ENCODE assay signal across 6 fruit fly cellular contexts in genomic region chr2L:15057225-15058117, dm6.
TF ChIP-seq lines count a peak whose summit lies in the region.

Gene ck, minus strand, starts transcription at chr2L:15057862.

- TF ChIP-seq CTCF in S2 (optimal IDR thresholded peaks at IDR 0.05; lab: Kevin White, UChicago), result peak; percentile 14 to 24
- TF ChIP-seq CTCF in whole organism, embryonic (GFP tag; optimal IDR thresholded peaks at IDR 0.05; lab: Kevin White, UChicago), result no peak

TF ChIP-seq in whole organism, adult, 20 proteins besides CTCF, POLR2A, EP300 and RAD21:
- no peak for TF ChIP-seq tj (GFP tag; optimal IDR thresholded peaks at IDR 0.05; lab: Kevin White, UChicago)
- TF ChIP-seq CG5204 (GFP tag; optimal IDR thresholded peaks at IDR 0.05; lab: Kevin White, UChicago), result no peak
- TF ChIP-seq kay (GFP tag; lab: Kevin White, UChicago; ENCODE audit: borderline replicate concordance), result no peak
- no peak for TF ChIP-seq CG11617 (GFP tag; optimal IDR thresholded peaks at IDR 0.05; lab: Kevin White, UChicago)
- no peak for TF ChIP-seq CG7045 (GFP tag; optimal IDR thresholded peaks at IDR 0.05; lab: Kevin White, UChicago)
- TF ChIP-seq Crg-1 (GFP tag; optimal IDR thresholded peaks at IDR 0.05; lab: Kevin White, UChicago), result no peak
- peak; percentile 10 for TF ChIP-seq bab1 (GFP tag; optimal IDR thresholded peaks at IDR 0.05; lab: Kevin White, UChicago)
- peak; percentile 1 for TF ChIP-seq pad (GFP tag; optimal IDR thresholded peaks at IDR 0.05; lab: Kevin White, UChicago)

TF ChIP-seq in whole organism, embryonic, 481 proteins besides CTCF, POLR2A, EP300 and RAD21 (continues in another document):
- TF ChIP-seq CG2116 (GFP tag; optimal IDR thresholded peaks at IDR 0.05; lab: Kevin White, UChicago) (peak; percentile 77), Lhr (GFP tag; optimal IDR thresholded peaks at IDR 0.05; lab: Kevin White, UChicago) (peak; percentile 82), HLH4C (GFP tag; IDR thresholded peaks at IDR 0.05; lab: Robert Waterston, UW; ENCODE audit: partially characterized antibody) (peak; percentile 83), CG1603 (tag; optimal IDR thresholded peaks at IDR 0.05; lab: Kevin White, UChicago) (peak; percentile 82), lola (GFP tag; optimal IDR thresholded peaks at IDR 0.05; lab: Kevin White, UChicago) (no peak), Ets97D (GFP tag; optimal IDR thresholded peaks at IDR 0.05; lab: Kevin White, UChicago) (peak; percentile 55), CG5180 (GFP tag; optimal IDR thresholded peaks at IDR 0.05; lab: Kevin White, UChicago) (no peak), Rfx (GFP tag; IDR thresholded peaks at IDR 0.05; lab: Robert Waterston, UW) (0 out of 2 replicates have a peak, but pooled peaks have one; percentile 7), CG15514 (GFP tag; optimal IDR thresholded peaks at IDR 0.05; lab: Kevin White, UChicago) (peak; percentile 50), B-H2 (GFP tag; optimal IDR thresholded peaks at IDR 0.05; lab: Kevin White, UChicago) (no peak), Sox102F (GFP tag; optimal IDR thresholded peaks at IDR 0.05; lab: Kevin White, UChicago) (no peak), CG5245 (GFP tag; optimal IDR thresholded peaks at IDR 0.05; lab: Kevin White, UChicago) (no peak), Trl (optimal IDR thresholded peaks at IDR 0.05; lab: Kevin White, UChicago) (peak in 1 of 2 experiments; percentile 41), Trl (GFP tag; optimal IDR thresholded peaks at IDR 0.05; lab: Kevin White, UChicago) (no peak), Opbp (GFP tag; IDR thresholded peaks at IDR 0.05; lab: Robert Waterston, UW; ENCODE audit: partially characterized antibody) (peak; percentile 68; the same call in 2 of the 3 replicates), CG4328 (GFP tag; optimal IDR thresholded peaks at IDR 0.05; lab: Kevin White, UChicago) (no peak), stwl (tag; optimal IDR thresholded peaks at IDR 0.05; lab: Kevin White, UChicago) (peak; percentile 92), CG12155 (GFP tag; optimal IDR thresholded peaks at IDR 0.05; lab: Kevin White, UChicago) (peak; percentile 47), BtbVII (GFP tag; optimal IDR thresholded peaks at IDR 0.05; lab: Kevin White, UChicago) (no peak), trem (tag; optimal IDR thresholded peaks at IDR 0.05; lab: Kevin White, UChicago) (peak; percentile 61)

TF ChIP-seq in whole organism, prepupa, 60 proteins besides CTCF, POLR2A, EP300 and RAD21:
- TF ChIP-seq Hr39 (GFP tag; optimal IDR thresholded peaks at IDR 0.05; lab: Kevin White, UChicago) (no peak), CG10631 (GFP tag; optimal IDR thresholded peaks at IDR 0.05; lab: Kevin White, UChicago) (no peak), CG11902 (GFP tag; optimal IDR thresholded peaks at IDR 0.05; lab: Kevin White, UChicago) (no peak), Sox15 (GFP tag; optimal IDR thresholded peaks at IDR 0.05; lab: Kevin White, UChicago) (no peak), Eip75B (GFP tag; optimal IDR thresholded peaks at IDR 0.05; lab: Kevin White, UChicago) (peak; percentile 48), Ets96B (tag; optimal IDR thresholded peaks at IDR 0.05; lab: Kevin White, UChicago) (no peak), CG8119 (GFP tag; IDR thresholded peaks at IDR 0.05; lab: Robert Waterston, UW) (0 out of 3 replicates have a peak, but pooled peaks have one; percentile 12), svp (GFP tag; lab: Kevin White, UChicago) (peak; percentile 48), acj6 (GFP tag; optimal IDR thresholded peaks at IDR 0.05; lab: Kevin White, UChicago) (no peak), Eip78C (GFP tag; lab: Kevin White, UChicago) (peak; percentile 31), CG16779 (tag; optimal IDR thresholded peaks at IDR 0.05; lab: Kevin White, UChicago) (no peak), dsx (GFP tag; optimal IDR thresholded peaks at IDR 0.05; lab: Kevin White, UChicago; ENCODE audit: poor library complexity, severe bottlenecking) (no peak)

TF ChIP-seq in whole organism, pupa, 21 proteins besides CTCF, POLR2A, EP300 and RAD21:
- TF ChIP-seq CG9948 (tag; optimal IDR thresholded peaks at IDR 0.05; lab: Kevin White, UChicago), result no peak
- TF ChIP-seq Snoo (tag; optimal IDR thresholded peaks at IDR 0.05; lab: Kevin White, UChicago), result no peak
- no peak for TF ChIP-seq CG17806 (tag; optimal IDR thresholded peaks at IDR 0.05; lab: Kevin White, UChicago)
- no peak for TF ChIP-seq fd96Ca (GFP tag; IDR thresholded peaks at IDR 0.05; lab: Robert Waterston, UW)
- TF ChIP-seq Ets98B (GFP tag; IDR thresholded peaks at IDR 0.05; lab: Robert Waterston, UW), result peak; percentile 14; the same call in 1 of the 2 replicates
- TF ChIP-seq CG32121 (GFP tag; IDR thresholded peaks at IDR 0.05; lab: Robert Waterston, UW), result no peak
- no peak for TF ChIP-seq CG8301 (tag; optimal IDR thresholded peaks at IDR 0.05; lab: Kevin White, UChicago)
- TF ChIP-seq Pif1A (GFP tag; optimal IDR thresholded peaks at IDR 0.05; lab: Kevin White, UChicago), result no peak
- TF ChIP-seq CG10348 (GFP tag; IDR thresholded peaks at IDR 0.05; lab: Robert Waterston, UW), result no peak
- no peak for TF ChIP-seq CG14655 (GFP tag; optimal IDR thresholded peaks at IDR 0.05; lab: Kevin White, UChicago)
- TF ChIP-seq gl (tag; optimal IDR thresholded peaks at IDR 0.05; lab: Kevin White, UChicago), result no peak
- no peak for TF ChIP-seq CG13204 (GFP tag; optimal IDR thresholded peaks at IDR 0.05; lab: Kevin White, UChicago)
- no peak for TF ChIP-seq Pif1B (GFP tag; optimal IDR thresholded peaks at IDR 0.05; lab: Kevin White, UChicago)
- peak; percentile 93 for TF ChIP-seq EcR (GFP tag; optimal IDR thresholded peaks at IDR 0.05; lab: Kevin White, UChicago)
- TF ChIP-seq CG4496 (GFP tag; IDR thresholded peaks at IDR 0.05; lab: Robert Waterston, UW), result no peak

TF ChIP-seq in whole organism, wandering third instar larva, 38 proteins besides CTCF, POLR2A, EP300 and RAD21:
- TF ChIP-seq Rel (GFP tag; optimal IDR thresholded peaks at IDR 0.05; lab: Kevin White, UChicago), result no peak
- TF ChIP-seq Rel (tag; optimal IDR thresholded peaks at IDR 0.05; lab: Kevin White, UChicago), result peak; percentile 39
- no peak for TF ChIP-seq sv (GFP tag; optimal IDR thresholded peaks at IDR 0.05; lab: Kevin White, UChicago)
- TF ChIP-seq rgr (GFP tag; optimal IDR thresholded peaks at IDR 0.05; lab: Kevin White, UChicago), result no peak
